Worm (Caenorhabditis elegans) whole organism, early embryonic: ENCODE data around the gene F25B5.5.

ENCODE experiments used
- B0310.2 ChIP-seq: sonication (generic microtip); optimal IDR thresholded peaks from 2 replicates; lab custom pipeline; 2016; ENCODE audit warnings: mild to moderate bottlenecking, missing genetic modification characterization, missing compliant biosample characterization
- F13C5.2 ChIP-seq: sonication (generic microtip); optimal IDR thresholded peaks from 2 replicates; lab custom pipeline; 2017; ENCODE audit warnings: mild to moderate bottlenecking, missing genetic modification characterization, inconsistent platforms, missing compliant biosample characterization
- aly-1 ChIP-seq: sonication (generic microtip); optimal IDR thresholded peaks from 2 replicates; lab custom pipeline; 2016; ENCODE audit warnings: missing genetic modification characterization, missing compliant biosample characterization
- ama-1 ChIP-seq: fragments of 150-350 bp; optimal IDR thresholded peaks from 2 replicates; lab custom pipeline; 2014
- ceh-13 ChIP-seq: fragments of 200-800 bp; sonication (Bioruptor generic); optimal IDR thresholded peaks from 2 replicates; lab custom pipeline; 2018; ENCODE audit warnings: mild to moderate bottlenecking, missing genetic modification characterization, missing compliant biosample characterization
- ceh-36 ChIP-seq: sonication (generic microtip); optimal IDR thresholded peaks from 2 replicates; lab custom pipeline; 2016; ENCODE audit warnings: missing genetic modification characterization, inconsistent platforms, missing compliant biosample characterization
- ets-7 ChIP-seq: sonication (generic microtip); optimal IDR thresholded peaks from 2 replicates; lab custom pipeline; 2016; ENCODE audit warnings: missing genotype, missing genetic modification characterization, missing compliant biosample characterization
- flt-1 ChIP-seq: fragments of 200-800 bp; sonication (Bioruptor generic); IDR thresholded peaks from 2 replicates; pipeline ENCODE4 v1.3.6; 2022; ENCODE audit warnings: missing genetic modification characterization, missing compliant biosample characterization
- hmbx-1 ChIP-seq: sonication (generic microtip); optimal IDR thresholded peaks from 2 replicates; lab custom pipeline; 2016; ENCODE audit warnings: mild to moderate bottlenecking, missing genetic modification characterization, missing compliant biosample characterization
- hmg-4 ChIP-seq: fragments of 200-800 bp; sonication (Bioruptor generic); optimal IDR thresholded peaks from 2 replicates; lab custom pipeline; 2018; ENCODE audit warnings: mild to moderate bottlenecking, missing genetic modification characterization, missing compliant biosample characterization
- hnd-1 ChIP-seq: sonication (generic microtip); optimal IDR thresholded peaks from 2 replicates; lab custom pipeline; 2016; ENCODE audit warnings: missing genetic modification characterization, missing compliant biosample characterization
- pes-1 ChIP-seq: fragments of 200-800 bp; sonication (Bioruptor generic); IDR thresholded peaks from 2 replicates; pipeline ENCODE4 v1.3.6; 2022; ENCODE audit warnings: missing genetic modification reagents, missing genetic modification characterization, missing compliant biosample characterization
- scrt-1 ChIP-seq: fragments of 200-800 bp; sonication (Bioruptor generic); IDR thresholded peaks from 2 replicates; pipeline ENCODE4 v1.3.6; 2022; ENCODE audit warnings: missing genetic modification characterization, missing compliant biosample characterization
- sea-1 ChIP-seq: fragments of 200-800 bp; sonication (Bioruptor generic); conservative IDR thresholded peaks from 2 replicates; pipeline ENCODE4 v1.3.6; 2022; ENCODE audit warnings: missing genetic modification characterization, missing compliant biosample characterization
- tbx-11 ChIP-seq: fragments of 200-800 bp; sonication (Bioruptor generic); IDR thresholded peaks from 2 replicates; pipeline ENCODE4 v1.3.6; 2022; ENCODE audit warnings: missing genetic modification characterization, missing compliant biosample characterization
- tbx-37 ChIP-seq: fragments of 200-800 bp; sonication (Bioruptor generic); conservative IDR thresholded peaks from 2 replicates; pipeline ENCODE4 v1.3.6; 2022; ENCODE audit warnings: missing genetic modification reagents, missing genetic modification characterization, missing compliant biosample characterization
- tra-4 ChIP-seq: sonication (generic microtip); optimal IDR thresholded peaks from 2 replicates; lab custom pipeline; 2017; ENCODE audit warnings: missing genetic modification characterization, missing compliant biosample characterization

The F25B5.5 gene

DNA sequence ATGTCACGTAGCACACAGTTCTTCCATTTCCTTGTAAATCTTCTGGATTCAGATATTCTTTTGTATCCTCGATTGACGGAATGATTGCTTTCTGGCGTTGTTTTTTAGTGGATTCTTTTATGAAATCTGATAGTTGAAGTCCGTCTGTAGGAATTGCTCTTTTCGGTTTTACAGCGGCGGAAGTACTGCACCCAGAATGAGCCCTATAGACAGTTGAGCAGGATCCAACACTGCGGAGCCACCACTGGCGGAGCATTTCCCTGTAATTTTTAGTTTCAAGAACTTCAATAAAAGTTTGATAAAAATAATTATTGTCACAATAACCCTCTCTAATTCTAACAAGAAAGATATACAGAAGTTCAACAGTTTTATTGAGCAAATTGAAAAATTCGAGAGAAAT lies at the start of gene F25B5.5:
F25B5.5 (minus strand) TSS at position 260 of the 400 bp plus-strand sequence.
- no peak for TF ChIP-seq ama-1 (lab: Kevin White, UChicago)
- TF ChIP-seq tra-4 (tag; lab: Kevin White, UChicago), result no peak
- no peak for TF ChIP-seq aly-1
- no peak for TF ChIP-seq ets-7
- no peak for TF ChIP-seq scrt-1 (GFP tag; lab: Robert Waterston, UW)
- TF ChIP-seq B0310.2, result no peak
- TF ChIP-seq hnd-1 (tag; lab: Kevin White, UChicago), result no peak
- no peak for TF ChIP-seq hmbx-1 (tag; lab: Kevin White, UChicago)
- TF ChIP-seq flt-1, result no peak
- no peak for TF ChIP-seq ceh-36
- no peak for TF ChIP-seq F13C5.2

- no peak for TF ChIP-seq aly-1
- TF ChIP-seq ets-7, result no peak
- TF ChIP-seq sea-1 (GFP tag; lab: Robert Waterston, UW), result no peak
- TF ChIP-seq ama-1 (lab: Kevin White, UChicago), result no peak
- TF ChIP-seq tbx-37 (GFP tag; lab: Robert Waterston, UW), result no peak
- TF ChIP-seq hnd-1 (tag; lab: Kevin White, UChicago), result no peak
- TF ChIP-seq ceh-36, result no peak
- no peak for TF ChIP-seq tbx-11
- no peak for TF ChIP-seq B0310.2
- TF ChIP-seq pes-1, result no peak
- no peak for TF ChIP-seq scrt-1 (GFP tag; lab: Robert Waterston, UW)
- no peak for TF ChIP-seq F13C5.2
- no peak for TF ChIP-seq hmbx-1 (tag; lab: Kevin White, UChicago)
- TF ChIP-seq tra-4 (tag; lab: Kevin White, UChicago), result no peak
- TF ChIP-seq ceh-13 (GFP tag; lab: Kevin White, UChicago), result no peak
- no peak for TF ChIP-seq hmg-4 (GFP tag; lab: Kevin White, UChicago)
- no peak for TF ChIP-seq flt-1
Measured at ce11 chrIII:5992913-5993312, 47.0 kb upstream of the F25B5.5 start, which contains the start of gene T04C9.1. Gene T04C9.1 (plus strand): TSS chrIII:5993213.

ce11 chrIII:5992043-5992442 lies 46.1 kb upstream of the F25B5.5 start:
- TF ChIP-seq pes-1 (no peak), hnd-1 (tag; lab: Kevin White, UChicago) (no peak), ceh-36 (no peak), hmbx-1 (tag; lab: Kevin White, UChicago) (no peak), scrt-1 (GFP tag; lab: Robert Waterston, UW) (no peak), hmg-4 (GFP tag; lab: Kevin White, UChicago) (no peak), ceh-13 (GFP tag; lab: Kevin White, UChicago) (no peak), sea-1 (GFP tag; lab: Robert Waterston, UW) (no peak), tra-4 (tag; lab: Kevin White, UChicago) (no peak)

DNA sequence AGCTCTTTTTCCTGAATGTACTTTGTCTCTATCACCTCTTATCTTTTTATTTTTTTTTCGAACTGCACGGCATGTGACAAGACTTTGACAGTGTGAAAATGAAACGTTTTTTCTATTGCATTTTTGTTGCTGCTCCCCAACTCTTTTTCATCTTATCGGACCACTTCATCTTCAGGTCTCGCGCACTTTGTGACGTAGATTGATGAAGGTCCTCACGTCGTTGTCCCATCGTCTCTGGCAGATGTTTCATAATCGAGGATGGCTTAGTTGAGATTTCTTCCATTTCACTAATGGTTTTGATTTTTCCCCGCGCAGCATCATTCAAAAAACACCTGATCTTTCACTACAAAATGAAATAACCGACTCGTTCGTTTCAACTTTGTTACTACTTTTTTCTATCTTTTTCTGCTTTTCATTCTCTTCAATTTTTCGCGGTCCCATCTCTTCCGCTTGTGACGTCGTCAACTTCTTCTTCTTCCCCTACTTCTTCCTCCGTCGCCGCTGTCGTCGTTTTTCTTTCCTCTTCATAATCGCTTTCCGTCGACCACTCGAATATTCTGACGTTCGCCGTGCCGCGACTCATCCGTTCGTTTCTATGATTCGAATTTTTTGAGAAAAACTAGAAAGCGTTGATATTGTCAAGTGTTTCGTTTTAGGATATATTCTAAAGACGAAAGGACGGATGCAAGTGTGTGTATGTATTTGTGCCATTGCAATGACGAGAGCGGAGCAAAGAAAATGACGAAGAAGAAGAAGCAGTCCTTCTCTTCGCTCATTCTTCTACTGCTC lies 45.4 kb upstream of the F25B5.5 start, which contains the start of gene T04C9.2:
T04C9.2 (plus strand) TSS at position 739 of the 789 bp plus-strand sequence.
- no peak for TF ChIP-seq hnd-1 (tag; lab: Kevin White, UChicago)
- TF ChIP-seq ceh-36, result no peak
- no peak for TF ChIP-seq ets-7
- TF ChIP-seq ceh-13 (GFP tag; lab: Kevin White, UChicago), result no peak
- no peak for TF ChIP-seq F13C5.2
- TF ChIP-seq hmg-4 (GFP tag; lab: Kevin White, UChicago), result no peak
- TF ChIP-seq ama-1 (lab: Kevin White, UChicago), result no peak
- TF ChIP-seq sea-1 (GFP tag; lab: Robert Waterston, UW), result no peak
- TF ChIP-seq flt-1, result no peak
- TF ChIP-seq aly-1, result no peak
- no peak for TF ChIP-seq scrt-1 (GFP tag; lab: Robert Waterston, UW)
- TF ChIP-seq tbx-37 (GFP tag; lab: Robert Waterston, UW), result no peak
- no peak for TF ChIP-seq B0310.2
- TF ChIP-seq tra-4 (tag; lab: Kevin White, UChicago), result no peak
- TF ChIP-seq tbx-11, result no peak
- no peak for TF ChIP-seq pes-1
- TF ChIP-seq hmbx-1 (tag; lab: Kevin White, UChicago), result no peak

ce11 chrIII:5990090-5990489 lies 44.2 kb upstream of the F25B5.5 start:
- TF ChIP-seq tra-4 (tag; lab: Kevin White, UChicago) (no peak), B0310.2 (no peak), hnd-1 (tag; lab: Kevin White, UChicago) (no peak), hmbx-1 (tag; lab: Kevin White, UChicago) (no peak), scrt-1 (GFP tag; lab: Robert Waterston, UW) (no peak), hmg-4 (GFP tag; lab: Kevin White, UChicago) (no peak), ceh-13 (GFP tag; lab: Kevin White, UChicago) (no peak), flt-1 (no peak), tbx-37 (GFP tag; lab: Robert Waterston, UW) (no peak), ceh-36 (no peak), pes-1 (no peak), ets-7 (no peak), F13C5.2 (no peak), ama-1 (lab: Kevin White, UChicago) (no peak), sea-1 (GFP tag; lab: Robert Waterston, UW) (no peak), tbx-11 (no peak), aly-1 (no peak)

- TF ChIP-seq B0310.2, result no peak
- no peak for TF ChIP-seq F13C5.2
Measured at ce11 chrIII:5988991-5989726, 43.2 kb upstream of the F25B5.5 start.

DNA sequence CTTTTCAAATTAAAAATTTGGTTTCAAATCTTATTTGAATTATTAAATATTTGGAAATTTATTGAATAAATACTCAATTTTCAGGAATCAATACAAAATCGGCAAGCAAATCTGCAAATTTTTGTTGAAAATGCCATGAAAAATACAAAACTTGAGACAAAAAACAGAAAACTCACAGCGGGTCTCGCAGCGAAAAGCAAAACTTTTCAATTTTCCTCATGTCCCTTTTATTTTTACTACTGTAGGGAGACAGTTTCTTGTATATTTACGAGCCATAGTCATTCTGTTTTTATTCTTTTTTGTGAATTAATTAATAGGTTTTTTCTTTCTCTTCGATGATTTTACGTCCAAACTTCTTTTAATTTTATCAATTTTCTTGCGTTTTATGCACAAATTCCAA lies 42.5 kb upstream of the F25B5.5 start:
- TF ChIP-seq pes-1, result no peak
- no peak for TF ChIP-seq tbx-11
- no peak for TF ChIP-seq B0310.2
- no peak for TF ChIP-seq F13C5.2
- TF ChIP-seq hmg-4 (GFP tag; lab: Kevin White, UChicago), result no peak
- TF ChIP-seq tbx-37 (GFP tag; lab: Robert Waterston, UW), result no peak
- no peak for TF ChIP-seq flt-1
- no peak for TF ChIP-seq ceh-36
- TF ChIP-seq aly-1, result no peak
- no peak for TF ChIP-seq ama-1 (lab: Kevin White, UChicago)
- TF ChIP-seq ets-7, result no peak
- TF ChIP-seq hnd-1 (tag; lab: Kevin White, UChicago), result no peak
- TF ChIP-seq sea-1 (GFP tag; lab: Robert Waterston, UW), result no peak
- TF ChIP-seq hmbx-1 (tag; lab: Kevin White, UChicago), result no peak
- TF ChIP-seq tra-4 (tag; lab: Kevin White, UChicago), result no peak
- TF ChIP-seq ceh-13 (GFP tag; lab: Kevin White, UChicago), result no peak
- TF ChIP-seq scrt-1 (GFP tag; lab: Robert Waterston, UW), result no peak
